Fruit fly (Drosophila melanogaster): ENCODE results near the gene CG9593.
A peak's percentile ranks its signal among the peaks of the same experiment; 100 is the strongest.

The CG9593 gene

DNA sequence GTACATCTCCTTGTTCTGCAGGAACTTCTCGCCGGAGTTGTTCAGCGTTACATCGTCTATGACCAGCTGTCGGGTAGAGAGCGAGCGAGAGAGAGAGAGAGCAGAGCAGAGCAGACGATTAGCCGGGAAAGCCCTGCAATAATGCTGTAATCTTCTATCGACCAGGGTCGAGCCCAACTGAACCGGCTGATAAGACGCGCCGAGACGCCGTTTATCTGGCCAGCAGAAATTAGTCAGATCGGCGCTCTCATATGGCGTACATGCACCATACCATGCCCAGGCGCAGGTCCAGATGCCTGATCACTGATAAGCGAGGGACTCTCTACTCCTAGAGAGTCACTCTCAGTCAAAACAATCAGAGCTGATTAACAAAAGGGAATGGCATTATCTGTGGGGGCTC is 49.8 kb downstream of the CG9593 start:
- TF ChIP-seq CG10543 (GFP tag; optimal IDR thresholded peaks at IDR 0.05): no peak
- peak; percentile 89 for TF ChIP-seq CG34376 (GFP tag; optimal IDR thresholded peaks at IDR 0.05)
- 0 out of 2 replicates have a peak, but pooled peaks have one; percentile 12 for TF ChIP-seq ham (GFP tag; IDR thresholded peaks at IDR 0.05)
- TF ChIP-seq CG1832 (GFP tag; optimal IDR thresholded peaks at IDR 0.05): peak; percentile 24
- no peak for TF ChIP-seq zfh1 (GFP tag; IDR thresholded peaks at IDR 0.05)
- TF ChIP-seq CG17385 (GFP tag; optimal IDR thresholded peaks at IDR 0.05): no peak
- peak; percentile 4 to 14 for TF ChIP-seq Trl (optimal IDR thresholded peaks at IDR 0.05)
- no peak for TF ChIP-seq Trl (GFP tag; optimal IDR thresholded peaks at IDR 0.05)
- TF ChIP-seq CG15479 (GFP tag; optimal IDR thresholded peaks at IDR 0.05): peak; percentile 16
